Fruit fly (Drosophila melanogaster) whole organism: Measurements from ENCODE around the gene moi.

Experiments used
- CG8478 ChIP-seq: fragments of >200 bp; optimal IDR thresholded peaks from 2 replicates; lab custom pipeline; 2018; ENCODE audit warnings: inconsistent platforms
- Dll ChIP-seq: fragments of >200 bp; optimal IDR thresholded peaks from 2 replicates; lab custom pipeline; 2017
- EcR ChIP-seq, 2 experiments: fragments of >200 bp; optimal IDR thresholded peaks; 2 replicates each; lab custom pipeline; 2017; ENCODE audit warnings: missing biosample characterization in 2 of 2, missing genetic modification characterization in 2 of 2, missing genetic modification reagents in 2 of 2
- pan ChIP-seq: fragments of >200 bp; optimal IDR thresholded peaks from 2 replicates; lab custom pipeline; 2017
- psq ChIP-seq: fragments of >200 bp; optimal IDR thresholded peaks from 2 replicates; lab custom pipeline; 2017
- usp ChIP-seq: fragments of >200 bp; optimal IDR thresholded peaks from 2 replicates; lab custom pipeline; 2017; ENCODE audit warnings: missing biosample characterization, missing genetic modification characterization, mixed read lengths

moi gene

DNA sequence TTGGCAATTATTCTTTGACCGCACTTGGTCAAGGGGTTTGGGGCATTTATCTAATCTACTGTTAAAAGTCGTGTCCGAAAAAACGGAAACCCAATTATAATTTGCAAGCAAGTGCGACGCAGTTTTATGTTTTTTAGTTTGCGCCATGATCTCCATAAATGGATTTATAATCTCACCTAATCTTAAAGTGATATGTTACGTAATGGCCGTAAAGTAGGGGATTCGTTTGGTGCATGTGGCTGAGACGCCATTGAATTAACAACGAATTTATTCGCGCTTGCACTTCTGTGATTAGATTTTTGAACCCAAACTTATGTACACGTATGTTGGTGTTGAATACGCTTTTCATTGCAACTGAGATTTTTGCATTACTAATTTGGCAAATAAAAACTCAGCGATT, 21.4 kb downstream of the moi start:
- no peak for TF ChIP-seq Dll
- no peak for TF ChIP-seq usp (GFP tag; lab: Kevin White, UChicago)
- no peak for TF ChIP-seq pan
- TF ChIP-seq EcR (GFP tag; optimal IDR thresholded peaks at IDR 0.05; lab: Kevin White, UChicago) = no peak
- no peak for TF ChIP-seq psq (lab: Kevin White, UChicago)
- no peak for TF ChIP-seq CG8478 (lab: Kevin White, UChicago)

dm6 chr3R:18277406-18277805, 22.1 kb downstream of the moi start:
- no peak for TF ChIP-seq EcR (GFP tag; optimal IDR thresholded peaks at IDR 0.05; lab: Kevin White, UChicago)
- TF ChIP-seq pan = no peak
- TF ChIP-seq CG8478 (lab: Kevin White, UChicago) = no peak
- TF ChIP-seq Dll = no peak
- no peak for TF ChIP-seq usp (GFP tag; lab: Kevin White, UChicago)
- no peak for TF ChIP-seq psq (lab: Kevin White, UChicago)

DNA sequence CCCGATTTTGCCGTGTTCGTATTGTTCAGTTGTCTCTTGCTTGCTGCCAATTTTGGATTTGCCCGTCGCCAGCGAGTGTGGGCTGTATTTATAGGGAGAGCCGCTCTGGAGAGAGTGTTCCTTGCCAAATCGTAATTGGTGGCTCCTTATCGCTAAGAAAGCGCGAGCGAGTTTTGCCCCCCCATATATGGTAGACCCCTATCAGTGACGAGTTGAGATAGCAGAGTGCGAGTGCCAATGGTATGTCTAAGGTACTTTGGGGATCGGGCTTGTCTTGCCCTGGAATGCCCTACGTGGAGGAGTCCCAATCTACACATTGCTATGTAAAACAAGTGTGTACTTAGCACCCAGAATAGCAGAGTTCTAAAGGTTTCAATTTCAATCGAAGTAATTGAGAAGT, 24.2 kb downstream of the moi start, which contains the start of gene CG7142:
CG7142 (minus strand) TSS at position 29 of the 400 bp plus-strand sequence.
- no peak for TF ChIP-seq pan
- no peak for TF ChIP-seq Dll
- TF ChIP-seq CG8478 (lab: Kevin White, UChicago) = no peak

DNA sequence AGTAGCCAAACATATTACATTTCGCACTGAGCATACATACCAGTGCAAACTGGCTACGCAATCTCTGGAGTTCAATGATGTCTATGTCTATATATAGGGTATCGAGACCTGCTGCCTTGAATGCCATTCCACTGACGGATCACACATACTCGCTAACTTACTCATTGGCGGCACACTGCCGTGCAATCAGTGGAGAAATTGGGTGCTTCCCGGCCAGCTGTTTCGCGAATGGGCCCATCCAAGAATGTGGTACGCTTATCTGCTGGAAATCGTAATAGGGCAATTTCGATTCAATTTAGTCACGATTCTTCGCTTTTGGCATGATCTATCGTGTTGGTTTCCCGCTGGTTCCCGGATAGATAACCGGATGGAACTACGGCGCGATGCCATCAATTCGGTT, 24.8 kb downstream of the moi start:
- TF ChIP-seq CG8478 (lab: Kevin White, UChicago) (no peak), EcR (GFP tag; optimal IDR thresholded peaks at IDR 0.05; lab: Kevin White, UChicago) (no peak)

DNA sequence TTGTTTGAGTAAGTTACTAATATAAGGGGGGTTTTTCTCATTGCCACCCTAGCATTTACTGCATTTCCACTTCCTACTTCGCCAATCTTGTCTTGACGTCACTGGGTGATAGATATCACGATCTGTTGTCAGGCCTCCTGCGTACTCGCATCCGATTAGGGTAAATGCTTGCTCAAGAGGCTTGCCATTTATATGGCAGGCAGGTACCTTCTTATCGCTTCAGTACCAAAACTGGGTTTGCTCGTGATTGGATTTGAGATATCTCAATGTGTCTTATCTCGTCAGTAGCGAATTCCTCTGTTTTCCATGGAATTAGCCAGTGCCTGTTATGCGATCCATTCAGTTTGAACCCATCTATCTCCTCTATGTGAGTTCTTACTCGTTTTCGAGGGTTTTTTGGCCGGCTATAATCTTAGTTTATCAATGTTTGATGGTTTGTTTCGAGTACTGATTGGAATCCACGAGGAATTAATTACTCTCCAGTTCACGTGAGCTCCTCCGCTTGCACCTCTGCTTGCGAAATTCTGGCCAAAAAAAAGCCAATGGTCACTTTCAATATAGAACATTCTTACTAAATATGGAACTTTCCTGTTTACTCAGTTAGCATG, 25.6 kb downstream of the moi start:
- TF ChIP-seq psq (lab: Kevin White, UChicago) = no peak
- no peak for TF ChIP-seq pan
- no peak for TF ChIP-seq CG8478 (lab: Kevin White, UChicago)
- no peak for TF ChIP-seq EcR (GFP tag; optimal IDR thresholded peaks at IDR 0.05; lab: Kevin White, UChicago)
- no peak for TF ChIP-seq usp (GFP tag; lab: Kevin White, UChicago)
- TF ChIP-seq Dll = no peak

- TF ChIP-seq EcR (GFP tag; optimal IDR thresholded peaks at IDR 0.05; lab: Kevin White, UChicago) = no peak
- TF ChIP-seq psq (lab: Kevin White, UChicago) = no peak
- TF ChIP-seq Dll = no peak
- TF ChIP-seq CG8478 (lab: Kevin White, UChicago) = no peak
- TF ChIP-seq usp (GFP tag; lab: Kevin White, UChicago) = no peak
- no peak for TF ChIP-seq pan
These were observed 28.1 kb downstream of the moi start, which contains the start of the genes CG14312 and CG8064 for dm6 chr3R:18283441-18283840. Gene CG14312 (minus strand): TSS chr3R:18283528. Gene CG8064 (plus strand): TSS chr3R:18283660.

dm6 chr3R:18288677-18289076, 33.3 kb downstream of the moi start, which contains the start of gene CG7131:
Gene CG7131 (minus strand): TSS chr3R:18288777.
- TF ChIP-seq usp (GFP tag; lab: Kevin White, UChicago) = no peak
- TF ChIP-seq pan = no peak
- no peak for TF ChIP-seq Dll
- TF ChIP-seq EcR (GFP tag; optimal IDR thresholded peaks at IDR 0.05; lab: Kevin White, UChicago) = no peak
- TF ChIP-seq psq (lab: Kevin White, UChicago) = no peak
- TF ChIP-seq CG8478 (lab: Kevin White, UChicago) = no peak

DNA sequence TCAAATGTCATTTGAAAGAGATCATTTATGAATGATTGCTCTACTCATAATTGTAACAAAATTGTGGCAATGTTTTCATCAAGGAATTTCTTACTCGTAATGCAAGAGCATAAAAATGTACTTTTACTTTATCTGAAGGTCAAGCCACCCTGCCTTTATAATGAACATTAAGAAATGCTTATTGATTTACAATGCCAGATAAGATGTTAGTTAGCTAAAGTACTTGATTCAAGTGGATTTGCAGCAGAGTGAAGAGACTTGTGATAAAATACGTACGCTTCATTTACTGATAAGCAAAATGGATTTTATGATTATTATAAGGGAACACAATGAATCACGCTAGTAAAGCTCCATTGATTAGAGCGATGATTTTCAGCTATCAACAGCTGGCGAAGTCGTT, 36.5 kb downstream of the moi start:
- TF ChIP-seq usp (GFP tag; lab: Kevin White, UChicago) = no peak
- no peak for TF ChIP-seq psq (lab: Kevin White, UChicago)
- TF ChIP-seq Dll = no peak
- no peak for TF ChIP-seq CG8478 (lab: Kevin White, UChicago)
- no peak for TF ChIP-seq pan
- no peak for TF ChIP-seq EcR (GFP tag; optimal IDR thresholded peaks at IDR 0.05; lab: Kevin White, UChicago)

- TF ChIP-seq CG8478 (lab: Kevin White, UChicago) (no peak), psq (lab: Kevin White, UChicago) (no peak), Dll (no peak), usp (GFP tag; lab: Kevin White, UChicago) (no peak), pan (no peak), EcR (GFP tag; optimal IDR thresholded peaks at IDR 0.05; lab: Kevin White, UChicago) (no peak)
These were observed 37.0 kb downstream of the moi start for dm6 chr3R:18292371-18292770.

DNA sequence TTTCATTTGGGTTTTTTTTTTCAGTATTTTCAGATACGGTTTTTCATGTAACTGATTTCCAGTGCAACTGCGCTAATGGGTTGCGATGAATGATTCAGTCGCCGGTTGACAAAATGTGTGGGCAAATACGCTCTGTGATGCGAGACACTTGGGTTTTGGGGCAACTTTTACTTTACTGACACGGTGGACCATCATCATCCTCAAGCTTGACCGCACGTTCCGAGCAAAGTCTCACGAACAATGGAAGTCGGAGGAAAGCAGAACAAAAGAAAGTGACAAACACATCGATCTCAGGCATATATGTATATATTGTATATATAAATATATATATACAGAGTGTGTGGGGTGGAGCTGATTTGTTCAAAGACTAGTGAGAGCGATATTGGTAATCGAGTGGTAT, 39.2 kb downstream of the moi start:
- TF ChIP-seq CG8478 (lab: Kevin White, UChicago) (no peak), usp (GFP tag; lab: Kevin White, UChicago) (no peak), psq (lab: Kevin White, UChicago) (no peak), Dll (no peak), EcR (GFP tag; optimal IDR thresholded peaks at IDR 0.05; lab: Kevin White, UChicago) (no peak), pan (no peak)

DNA sequence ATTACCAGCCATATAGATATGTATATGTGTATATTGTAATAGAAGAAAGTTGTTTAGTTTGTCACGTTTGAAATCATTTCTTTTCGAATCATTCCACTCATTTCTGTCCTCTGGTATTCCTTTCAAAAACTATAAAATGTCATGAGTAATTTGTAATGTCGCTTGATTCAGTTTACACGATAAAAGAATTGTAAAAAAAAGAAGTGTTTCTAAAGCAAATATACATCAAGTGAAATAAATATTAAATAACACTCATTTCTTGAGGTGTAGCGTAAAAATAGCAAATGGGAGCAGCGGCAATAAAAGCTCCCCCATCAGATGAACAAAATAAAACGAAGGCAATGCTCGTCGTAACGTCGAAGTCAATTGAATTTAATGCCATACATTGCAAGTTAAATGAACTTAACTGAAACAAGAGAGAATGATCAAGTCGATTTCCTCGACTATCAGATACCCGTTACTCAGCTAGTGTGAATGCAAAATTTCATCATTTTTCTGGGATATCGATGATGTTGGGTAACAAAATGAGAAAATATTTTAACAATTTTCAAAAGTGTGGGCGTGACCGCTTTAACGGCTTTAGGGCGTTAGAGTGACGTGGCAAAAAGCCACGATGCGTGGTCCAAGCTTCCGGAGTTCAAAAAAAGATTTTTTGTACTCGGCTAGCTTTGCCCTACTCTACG, 40.1 kb downstream of the moi start:
- TF ChIP-seq CG8478 (lab: Kevin White, UChicago) = no peak
- TF ChIP-seq psq (lab: Kevin White, UChicago) = no peak
- no peak for TF ChIP-seq usp (GFP tag; lab: Kevin White, UChicago)

DNA sequence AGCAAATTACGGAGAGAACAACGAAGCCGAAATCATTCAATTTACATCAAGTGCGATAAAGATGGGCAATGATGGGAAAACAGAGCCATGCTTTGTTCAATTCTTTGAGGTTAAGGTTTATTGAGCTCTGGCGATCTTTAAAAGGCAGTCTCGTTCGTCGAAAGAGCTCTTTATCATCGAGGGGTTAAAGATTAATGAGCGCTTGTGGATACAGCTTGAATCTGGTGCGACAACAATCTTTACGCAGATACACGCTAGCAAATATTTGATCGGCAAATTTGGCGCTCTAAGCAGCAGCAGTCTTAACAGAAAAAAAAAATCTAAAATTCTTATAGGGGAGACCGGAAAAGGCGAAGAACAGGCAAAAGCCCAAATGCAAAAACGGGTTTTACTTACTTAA, 40.8 kb downstream of the moi start:
- TF ChIP-seq psq (lab: Kevin White, UChicago) (no peak), Dll (no peak), CG8478 (lab: Kevin White, UChicago) (no peak), EcR (GFP tag; optimal IDR thresholded peaks at IDR 0.05; lab: Kevin White, UChicago) (no peak)
